Fruit fly (Drosophila melanogaster): ENCODE results near the gene grk.
A peak's percentile ranks its signal among the peaks of the same experiment; 100 is the strongest.

The grk gene

dm6 chr2L:8384108-8384601 is 49.2 kb downstream of the grk start, which contains the start of the genes Dad1 and CG13384 (continued):
- TF ChIP-seq nmo (GFP tag; optimal IDR thresholded peaks at IDR 0.05) = peak; percentile 96
- TF ChIP-seq slbo (GFP tag; IDR thresholded peaks at IDR 0.05) = peak; percentile 96
- TF ChIP-seq mam (GFP tag; optimal IDR thresholded peaks at IDR 0.05) = peak; percentile 69
- TF ChIP-seq CG13296 (GFP tag; optimal IDR thresholded peaks at IDR 0.05) = peak; percentile 96
- TF ChIP-seq NfI (GFP tag; optimal IDR thresholded peaks at IDR 0.05) = peak; percentile 91
- peak; percentile 89 for TF ChIP-seq zen (tag; optimal IDR thresholded peaks at IDR 0.05)
- no peak for TF ChIP-seq sd (tag; optimal IDR thresholded peaks at IDR 0.05)
- peak; percentile 28 for TF ChIP-seq CG17802 (tag; optimal IDR thresholded peaks at IDR 0.05)
- TF ChIP-seq CG11696 (GFP tag; IDR thresholded peaks at IDR 0.05) = peak; percentile 65
- TF ChIP-seq CG33557 (GFP tag; optimal IDR thresholded peaks at IDR 0.05) = peak; percentile 93
- TF ChIP-seq CG42726 (GFP tag; IDR thresholded peaks at IDR 0.05; ENCODE audit: partially characterized antibody) = peak; percentile 49; the same call in 1 of the 2 replicates
- peak; percentile 59 for TF ChIP-seq kni (GFP tag; optimal IDR thresholded peaks at IDR 0.05)
- peak; percentile 91 for TF ChIP-seq CG4730 (GFP tag; IDR thresholded peaks at IDR 0.05)
- TF ChIP-seq Mes4 (GFP tag; optimal IDR thresholded peaks at IDR 0.05) = peak; percentile 29
- TF ChIP-seq nerfin-2 (GFP tag; IDR thresholded peaks at IDR 0.05; ENCODE audit: partially characterized antibody) = no peak
- peak; percentile 33 for TF ChIP-seq CG1603 (tag; optimal IDR thresholded peaks at IDR 0.05)
- peak; percentile 86 for TF ChIP-seq HmgZ (tag; optimal IDR thresholded peaks at IDR 0.05)
- peak; percentile 31 for TF ChIP-seq CG17912 (GFP tag; optimal IDR thresholded peaks at IDR 0.05)
- TF ChIP-seq CG30431 (GFP tag; optimal IDR thresholded peaks at IDR 0.05) = peak; percentile 69
- TF ChIP-seq fu2 (GFP tag; optimal IDR thresholded peaks at IDR 0.05) = peak; percentile 18
- peak; percentile 93 for TF ChIP-seq Sox100B (GFP tag; optimal IDR thresholded peaks at IDR 0.05)
- peak; percentile 98 for TF ChIP-seq CG17361 (GFP tag; IDR thresholded peaks at IDR 0.05)
- no peak for TF ChIP-seq hth (optimal IDR thresholded peaks at IDR 0.05)
- peak; percentile 94 for TF ChIP-seq tgo (GFP tag; IDR thresholded peaks at IDR 0.05)
- peak; percentile 97 for TF ChIP-seq gem (tag; optimal IDR thresholded peaks at IDR 0.05)
- TF ChIP-seq CG30403 (GFP tag; optimal IDR thresholded peaks at IDR 0.05) = peak; percentile 96
- TF ChIP-seq mld (GFP tag; IDR thresholded peaks at IDR 0.05; ENCODE audit: partially characterized antibody) = no peak
- TF ChIP-seq Mrtf (GFP tag; IDR thresholded peaks at IDR 0.05) = peak; percentile 88
- peak; percentile 81 for TF ChIP-seq toy (GFP tag; IDR thresholded peaks at IDR 0.05)
- peak; percentile 92 for TF ChIP-seq Hr3 (GFP tag; optimal IDR thresholded peaks at IDR 0.05)
- peak; percentile 54 for TF ChIP-seq YL-1 (GFP tag; optimal IDR thresholded peaks at IDR 0.05)
- TF ChIP-seq CG11398 (GFP tag; optimal IDR thresholded peaks at IDR 0.05) = no peak
- TF ChIP-seq CG1832 (GFP tag; optimal IDR thresholded peaks at IDR 0.05) = no peak
- TF ChIP-seq pita (GFP tag; optimal IDR thresholded peaks at IDR 0.05) = no peak
- peak; percentile 69 for TF ChIP-seq CG9797 (GFP tag; optimal IDR thresholded peaks at IDR 0.05)
- peak; percentile 36 for TF ChIP-seq dm (GFP tag; optimal IDR thresholded peaks at IDR 0.05)
- TF ChIP-seq ewg (GFP tag; optimal IDR thresholded peaks at IDR 0.05) = peak; percentile 70
- TF ChIP-seq cwo (GFP tag; optimal IDR thresholded peaks at IDR 0.05) = peak; percentile 90
- TF ChIP-seq nau (GFP tag; optimal IDR thresholded peaks at IDR 0.05) = no peak
- peak; percentile 65; the same call in 1 of the 2 replicates for TF ChIP-seq MBD-R2 (GFP tag; IDR thresholded peaks at IDR 0.05)
- TF ChIP-seq CG10959 (GFP tag; IDR thresholded peaks at IDR 0.05) = peak; percentile 69
- no peak for TF ChIP-seq sr (GFP tag; IDR thresholded peaks at IDR 0.05)
- TF ChIP-seq pzg (GFP tag; optimal IDR thresholded peaks at IDR 0.05) = peak; percentile 34
- TF ChIP-seq Optix (GFP tag; IDR thresholded peaks at IDR 0.05) = no peak
- TF ChIP-seq tin (GFP tag; optimal IDR thresholded peaks at IDR 0.05) = peak; percentile 91
- no peak for TF ChIP-seq MESR4 (GFP tag; optimal IDR thresholded peaks at IDR 0.05)
- TF ChIP-seq CG15601 (tag; optimal IDR thresholded peaks at IDR 0.05) = peak; percentile 91
- peak; percentile 58 for TF ChIP-seq Lhr (GFP tag; optimal IDR thresholded peaks at IDR 0.05)
- TF ChIP-seq CG3281 (GFP tag; optimal IDR thresholded peaks at IDR 0.05) = peak; percentile 95
- TF ChIP-seq sens-2 (GFP tag; IDR thresholded peaks at IDR 0.05) = no peak

Data from whole organism, embryonic.